Fruit fly (Drosophila melanogaster) whole organism: ENCODE measurements around the gene msl-2.

ENCODE experiments used
- CG8478 ChIP-seq: fragments of >200 bp; optimal IDR thresholded peaks from 2 replicates; lab custom pipeline; 2018; ENCODE audit warnings: inconsistent platforms
- Dll ChIP-seq: fragments of >200 bp; optimal IDR thresholded peaks from 2 replicates; lab custom pipeline; 2017
- EcR ChIP-seq, 2 experiments: fragments of >200 bp; optimal IDR thresholded peaks; 2 replicates each; lab custom pipeline; 2017; ENCODE audit warnings: missing biosample characterization in 2 of 2, missing genetic modification characterization in 2 of 2, missing genetic modification reagents in 2 of 2
- pan ChIP-seq: fragments of >200 bp; optimal IDR thresholded peaks from 2 replicates; lab custom pipeline; 2017
- psq ChIP-seq: fragments of >200 bp; optimal IDR thresholded peaks from 2 replicates; lab custom pipeline; 2017
- usp ChIP-seq: fragments of >200 bp; optimal IDR thresholded peaks from 2 replicates; lab custom pipeline; 2017; ENCODE audit warnings: missing biosample characterization, missing genetic modification characterization, mixed read lengths

msl-2 gene

dm6 chr2L:3440322-3440721, 25.6 kb downstream of the msl-2 start:
- TF ChIP-seq CG8478 (no peak), Dll (lab: Kevin White, UChicago) (no peak), usp (GFP tag; lab: Kevin White, UChicago) (no peak), pan (lab: Kevin White, UChicago) (no peak), EcR (GFP tag; optimal IDR thresholded peaks at IDR 0.05; lab: Kevin White, UChicago) (no peak), psq (lab: Kevin White, UChicago) (no peak)

- no peak for TF ChIP-seq usp (GFP tag; lab: Kevin White, UChicago)
- no peak for TF ChIP-seq psq (lab: Kevin White, UChicago)
- no peak for TF ChIP-seq CG8478
- no peak for TF ChIP-seq Dll (lab: Kevin White, UChicago)
- no peak for TF ChIP-seq pan (lab: Kevin White, UChicago)
- TF ChIP-seq EcR (GFP tag; optimal IDR thresholded peaks at IDR 0.05; lab: Kevin White, UChicago): no peak
Measured at dm6 chr2L:3439502-3439901, 26.4 kb downstream of the msl-2 start.

DNA sequence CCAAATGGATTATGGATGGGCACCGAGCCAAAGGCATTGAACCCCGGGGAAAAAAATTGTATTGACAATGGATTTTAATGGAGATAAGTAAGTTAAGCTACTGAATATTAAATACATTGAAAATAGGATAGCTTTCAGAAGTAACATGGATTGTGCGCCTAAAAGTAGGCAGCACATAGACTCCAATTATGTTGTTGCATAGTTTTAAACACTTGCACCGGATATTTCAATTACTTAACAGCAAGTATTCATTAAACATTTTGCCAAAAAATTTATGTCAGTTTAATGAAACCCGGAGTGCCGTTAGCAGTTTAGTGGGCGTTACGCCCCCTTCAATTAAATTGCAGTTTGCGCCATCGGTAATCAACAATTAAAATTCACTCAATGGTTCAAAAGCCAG, 27.8 kb downstream of the msl-2 start:
- TF ChIP-seq pan (lab: Kevin White, UChicago): no peak
- no peak for TF ChIP-seq CG8478
- no peak for TF ChIP-seq psq (lab: Kevin White, UChicago)
- TF ChIP-seq Dll (lab: Kevin White, UChicago): no peak
- TF ChIP-seq EcR (GFP tag; optimal IDR thresholded peaks at IDR 0.05; lab: Kevin White, UChicago): no peak

- TF ChIP-seq pan (lab: Kevin White, UChicago) (no peak), usp (GFP tag; lab: Kevin White, UChicago) (no peak), EcR (GFP tag; optimal IDR thresholded peaks at IDR 0.05; lab: Kevin White, UChicago) (no peak), psq (lab: Kevin White, UChicago) (no peak), CG8478 (no peak), Dll (lab: Kevin White, UChicago) (no peak)
Measured at dm6 chr2L:3437068-3437467, 28.8 kb downstream of the msl-2 start.

dm6 chr2L:3436347-3436746, 29.6 kb downstream of the msl-2 start:
- TF ChIP-seq Dll (lab: Kevin White, UChicago): no peak
- TF ChIP-seq usp (GFP tag; lab: Kevin White, UChicago): no peak
- TF ChIP-seq pan (lab: Kevin White, UChicago): no peak
- no peak for TF ChIP-seq psq (lab: Kevin White, UChicago)
- TF ChIP-seq EcR (GFP tag; optimal IDR thresholded peaks at IDR 0.05; lab: Kevin White, UChicago): no peak
- TF ChIP-seq CG8478: no peak

DNA sequence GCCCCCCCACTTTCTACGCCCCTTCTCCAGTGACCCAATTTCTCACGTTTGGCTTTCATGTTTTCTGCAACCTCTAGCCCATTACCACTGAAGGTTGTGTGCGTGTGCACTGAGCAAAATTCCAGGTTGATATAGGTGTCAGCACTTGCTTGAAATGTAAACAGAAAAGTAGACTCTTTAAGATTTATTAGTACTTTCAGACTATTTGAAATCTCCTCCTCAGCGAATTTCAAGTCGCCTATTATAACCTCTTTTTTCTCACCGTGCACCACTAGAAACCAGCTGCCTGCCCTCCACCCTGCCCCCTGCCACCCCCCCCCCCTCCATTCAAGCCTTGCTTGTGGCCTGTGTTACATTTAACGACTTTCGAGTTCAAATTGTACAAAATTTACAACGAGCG, 30.8 kb downstream of the msl-2 start:
- TF ChIP-seq psq (lab: Kevin White, UChicago) (no peak), CG8478 (no peak), pan (lab: Kevin White, UChicago) (no peak), EcR (GFP tag; optimal IDR thresholded peaks at IDR 0.05; lab: Kevin White, UChicago) (no peak), Dll (lab: Kevin White, UChicago) (no peak), usp (GFP tag; lab: Kevin White, UChicago) (no peak)

dm6 chr2L:3428419-3429097, 37.4 kb downstream of the msl-2 start:
- no peak for TF ChIP-seq usp (GFP tag; lab: Kevin White, UChicago)

dm6 chr2L:3426669-3427232, 39.2 kb downstream of the msl-2 start, which contains the start of gene Pgant2:
TSS of gene Pgant2 (minus strand) at chr2L:3426719.
- no peak for TF ChIP-seq CG8478
- no peak for TF ChIP-seq psq (lab: Kevin White, UChicago)
- no peak for TF ChIP-seq pan (lab: Kevin White, UChicago)
- TF ChIP-seq Dll (lab: Kevin White, UChicago): no peak
- TF ChIP-seq EcR (GFP tag; optimal IDR thresholded peaks at IDR 0.05; lab: Kevin White, UChicago): no peak
- TF ChIP-seq usp (GFP tag; lab: Kevin White, UChicago): no peak

DNA sequence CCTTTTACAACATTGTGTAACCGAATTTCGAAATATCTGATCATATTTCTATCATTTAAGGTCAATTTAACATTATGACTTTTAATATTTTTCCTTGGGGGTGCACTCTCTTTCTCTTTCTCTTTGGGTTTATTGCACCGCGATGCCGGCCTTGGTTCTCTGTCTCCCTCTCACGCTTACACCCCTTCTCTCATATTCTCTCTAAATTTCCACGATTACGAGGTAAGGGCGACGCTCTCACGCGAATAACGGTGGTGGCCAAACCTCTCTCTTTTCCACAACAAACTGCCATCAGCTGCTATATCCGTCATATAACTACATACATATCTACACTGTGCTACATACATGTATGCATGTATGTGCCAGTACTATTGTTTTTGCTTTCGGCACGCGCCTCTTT, 40.0 kb downstream of the msl-2 start:
- no peak for TF ChIP-seq usp (GFP tag; lab: Kevin White, UChicago)
- no peak for TF ChIP-seq psq (lab: Kevin White, UChicago)
- no peak for TF ChIP-seq CG8478
- no peak for TF ChIP-seq EcR (GFP tag; optimal IDR thresholded peaks at IDR 0.05; lab: Kevin White, UChicago)
- TF ChIP-seq pan (lab: Kevin White, UChicago): no peak
- no peak for TF ChIP-seq Dll (lab: Kevin White, UChicago)

DNA sequence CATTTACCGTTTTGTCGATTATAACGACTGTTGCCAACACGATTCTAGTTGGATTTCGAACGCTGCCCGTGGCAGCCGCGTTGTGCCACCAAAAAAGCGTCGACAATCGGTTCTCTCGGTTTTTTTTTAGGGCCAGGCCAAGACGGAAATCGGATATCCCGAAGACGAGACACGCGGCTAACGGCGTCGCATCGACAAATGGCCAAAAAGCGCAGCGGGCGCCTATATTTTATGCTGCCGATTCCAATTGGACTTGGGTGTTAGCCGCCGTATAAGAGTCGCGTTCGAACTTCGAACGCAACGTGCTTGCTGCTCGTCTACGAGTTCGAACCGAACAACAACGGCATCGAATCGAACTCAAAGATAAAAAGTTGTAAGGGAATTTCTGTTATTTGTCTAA, 43.2 kb downstream of the msl-2 start:
- no peak for TF ChIP-seq pan (lab: Kevin White, UChicago)
- no peak for TF ChIP-seq Dll (lab: Kevin White, UChicago)
- no peak for TF ChIP-seq EcR (GFP tag; optimal IDR thresholded peaks at IDR 0.05; lab: Kevin White, UChicago)
- no peak for TF ChIP-seq usp (GFP tag; lab: Kevin White, UChicago)
- TF ChIP-seq psq (lab: Kevin White, UChicago): no peak
- no peak for TF ChIP-seq CG8478

dm6 chr2L:3417613-3418012, 48.3 kb downstream of the msl-2 start:
- TF ChIP-seq CG8478 (no peak), psq (lab: Kevin White, UChicago) (no peak), EcR (GFP tag; optimal IDR thresholded peaks at IDR 0.05; lab: Kevin White, UChicago) (no peak), Dll (lab: Kevin White, UChicago) (no peak), usp (GFP tag; lab: Kevin White, UChicago) (no peak), pan (lab: Kevin White, UChicago) (no peak)
